Worm (Caenorhabditis elegans): ENCODE results near the gene gei-4.

ce11 chrIII:348465-348864 is 6.1 kb downstream of the gei-4 start:
- peak; percentile 3 for TF ChIP-seq dve-1 (tag; optimal IDR thresholded peaks at IDR 0.05; ENCODE audit: insufficient read depth)
- no peak for TF ChIP-seq unc-39 (tag; optimal IDR thresholded peaks at IDR 0.05)
- no peak for TF ChIP-seq ama-1 (optimal IDR thresholded peaks at IDR 0.05)
- no peak for TF ChIP-seq attf-4 (tag; optimal IDR thresholded peaks at IDR 0.05)
- no peak for TF ChIP-seq nhr-237 (tag; optimal IDR thresholded peaks at IDR 0.05)
- TF ChIP-seq nhr-10 (tag; optimal IDR thresholded peaks at IDR 0.05): no peak
- TF ChIP-seq mdl-1 (tag; optimal IDR thresholded peaks at IDR 0.05): no peak
- TF ChIP-seq nhr-76 (tag; optimal IDR thresholded peaks at IDR 0.05): no peak
- no peak for TF ChIP-seq daf-12 (tag; optimal IDR thresholded peaks at IDR 0.05)

Data from whole organism, L4 larva.